Fruit fly (Drosophila melanogaster): ENCODE data around the gene CG6621.

Gene CG6621

dm6 chr3R:10872148-10872783, 21.1 kb downstream of the CG6621 start, which contains the start of gene Fdh (continued):
- TF ChIP-seq CG7372 (GFP tag; IDR thresholded peaks at IDR 0.05) (no peak), CG9437 (GFP tag; optimal IDR thresholded peaks at IDR 0.05) (peak; percentile 18), Atf6 (GFP tag; IDR thresholded peaks at IDR 0.05) (peak; percentile 45; the same call in 1 of the 2 replicates), shn (GFP tag; optimal IDR thresholded peaks at IDR 0.05) (no peak), CG6813 (GFP tag; optimal IDR thresholded peaks at IDR 0.05) (no peak), Ravus (GFP tag; IDR thresholded peaks at IDR 0.05) (no peak), NC2α (GFP tag; optimal IDR thresholded peaks at IDR 0.05) (no peak), CG8765 (GFP tag; IDR thresholded peaks at IDR 0.05) (no peak), Jarid2 (GFP tag; optimal IDR thresholded peaks at IDR 0.05) (peak; percentile 6), grn (GFP tag; optimal IDR thresholded peaks at IDR 0.05) (no peak), dan (GFP tag; IDR thresholded peaks at IDR 0.05) (no peak), tin (GFP tag; optimal IDR thresholded peaks at IDR 0.05) (peak; percentile 55), dimm (GFP tag; IDR thresholded peaks at IDR 0.05) (no peak), Sox100B (GFP tag; optimal IDR thresholded peaks at IDR 0.05) (peak; percentile 75), br (optimal IDR thresholded peaks at IDR 0.05) (no peak), CG3847 (GFP tag; IDR thresholded peaks at IDR 0.05) (no peak), ewg (GFP tag; optimal IDR thresholded peaks at IDR 0.05) (peak; percentile 96), CG1233 (GFP tag; optimal IDR thresholded peaks at IDR 0.05) (peak; percentile 66), toy (GFP tag; IDR thresholded peaks at IDR 0.05) (no peak), Tbp (GFP tag; optimal IDR thresholded peaks at IDR 0.05) (no peak), CG3407 (GFP tag; optimal IDR thresholded peaks at IDR 0.05) (peak; percentile 52), seq (GFP tag; IDR thresholded peaks at IDR 0.05) (no peak), CG13296 (GFP tag; optimal IDR thresholded peaks at IDR 0.05) (peak; percentile 61), mirr (GFP tag; optimal IDR thresholded peaks at IDR 0.05) (no peak), Six4 (GFP tag; optimal IDR thresholded peaks at IDR 0.05) (no peak), Hr39 (optimal IDR thresholded peaks at IDR 0.05) (no peak), gt (GFP tag; IDR thresholded peaks at IDR 0.05) (no peak), dati (GFP tag; IDR thresholded peaks at IDR 0.05) (no peak), CG4424 (GFP tag; optimal IDR thresholded peaks at IDR 0.05) (peak; percentile 74), lola (GFP tag; optimal IDR thresholded peaks at IDR 0.05) (peak in 1 of 3 experiments; percentile 81), fd102C (GFP tag; optimal IDR thresholded peaks at IDR 0.05) (no peak), gro (GFP tag; optimal IDR thresholded peaks at IDR 0.05) (no peak), dysf (GFP tag; IDR thresholded peaks at IDR 0.05) (peak; percentile 53; the same call in 2 of the 3 replicates), fd3F (GFP tag; optimal IDR thresholded peaks at IDR 0.05) (peak; percentile 26), CG5953 (GFP tag; IDR thresholded peaks at IDR 0.05) (no peak), cwo (GFP tag; optimal IDR thresholded peaks at IDR 0.05) (peak; percentile 22), CG3163 (GFP tag; optimal IDR thresholded peaks at IDR 0.05) (no peak), Nf-YC (tag; optimal IDR thresholded peaks at IDR 0.05) (peak; percentile 70), ham (GFP tag; IDR thresholded peaks at IDR 0.05) (no peak), CG16779 (GFP tag; IDR thresholded peaks at IDR 0.05) (no peak), CG7271 (tag; optimal IDR thresholded peaks at IDR 0.05) (peak; percentile 66), ftz-f1 (GFP tag; optimal IDR thresholded peaks at IDR 0.05) (peak; percentile 55), ATbp (GFP tag; optimal IDR thresholded peaks at IDR 0.05) (no peak), pb (GFP tag; optimal IDR thresholded peaks at IDR 0.05) (no peak), Hr51 (GFP tag; optimal IDR thresholded peaks at IDR 0.05) (peak in 1 of 2 experiments; percentile 68), CG3995 (GFP tag; optimal IDR thresholded peaks at IDR 0.05) (peak; percentile 31), mam (GFP tag; optimal IDR thresholded peaks at IDR 0.05) (peak; percentile 2), CG9876 (GFP tag; optimal IDR thresholded peaks at IDR 0.05) (no peak), CG8290 (GFP tag; optimal IDR thresholded peaks at IDR 0.05) (peak; percentile 89), CG8290 (tag; optimal IDR thresholded peaks at IDR 0.05) (peak; percentile 47 to 81), Dad (GFP tag; optimal IDR thresholded peaks at IDR 0.05) (no peak), HHEX (GFP tag; optimal IDR thresholded peaks at IDR 0.05) (peak; percentile 66)
